Worm (Caenorhabditis elegans) whole organism, L2 larva: ENCODE data around the gene K04C1.5.

Source experiments
- C34F6.9 ChIP-seq: fragments of 150-350 bp; optimal IDR thresholded peaks from 2 replicates; lab custom pipeline; 2014; ENCODE audit warnings: missing biosample characterization, missing genetic modification characterization
- mab-5 ChIP-seq: fragments of 150-350 bp; optimal IDR thresholded peaks from 2 replicates; lab custom pipeline; 2014; ENCODE audit warnings: missing biosample characterization, missing genetic modification characterization
- unc-39 ChIP-seq: fragments of 150-350 bp; optimal IDR thresholded peaks from 2 replicates; lab custom pipeline; 2014; ENCODE audit warnings: missing biosample characterization, missing genetic modification characterization

DNA sequence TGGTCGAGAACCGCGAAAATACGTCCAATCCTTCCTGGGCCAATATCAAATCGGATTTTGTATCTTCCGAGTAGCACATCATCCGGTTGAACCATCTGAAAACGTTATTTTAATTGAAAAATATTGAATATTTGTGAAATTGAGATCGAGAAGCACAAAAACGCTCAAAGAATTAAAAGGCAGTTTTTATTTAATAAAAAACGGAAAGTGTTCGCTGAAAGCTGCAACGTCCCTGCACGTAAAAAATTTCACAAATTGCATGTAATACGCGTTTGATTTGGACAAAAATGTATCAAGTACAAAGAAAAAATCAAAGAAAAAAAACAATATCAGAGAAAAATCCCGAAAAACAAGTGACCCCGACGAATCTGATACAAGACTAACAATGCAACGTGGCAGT, 4.2 kb downstream of the K04C1.5 start, which contains the start of gene E02H4.6:
- TF ChIP-seq C34F6.9 (tag; lab: Kevin White, UChicago) (no peak), unc-39 (tag; lab: Kevin White, UChicago) (no peak), mab-5 (tag; lab: Kevin White, UChicago) (no peak)
